Worm (Caenorhabditis elegans): Measurements from ENCODE around the gene Y58A7A.3.

The Y58A7A.3 gene

ce11 chrV:5064761-5065421, 15.8 kb downstream of the Y58A7A.3 start, which contains the start of gene mlk-1 (continued):
- no peak for TF ChIP-seq ceh-9 (tag; optimal IDR thresholded peaks at IDR 0.05)

ce11 chrV:5053335-5053734, 27.4 kb downstream of the Y58A7A.3 start, which contains the start of gene cwp-4:
cwp-4 (plus strand) TSS chrV:5053635.
- TF ChIP-seq ztf-16 (tag; optimal IDR thresholded peaks at IDR 0.05) (no peak), hlh-13 (GFP tag; optimal IDR thresholded peaks at IDR 0.05) (no peak), pqm-1 (tag; optimal IDR thresholded peaks at IDR 0.05) (no peak), elt-2 (tag; optimal IDR thresholded peaks at IDR 0.05) (no peak), ceh-22 (tag; optimal IDR thresholded peaks at IDR 0.05) (no peak), ceh-6 (GFP tag; optimal IDR thresholded peaks at IDR 0.05) (no peak), K02D7.2 (tag; optimal IDR thresholded peaks at IDR 0.05) (no peak), hlh-6 (tag; optimal IDR thresholded peaks at IDR 0.05) (no peak), nhr-232 (tag; optimal IDR thresholded peaks at IDR 0.05) (no peak), elt-4 (tag; optimal IDR thresholded peaks at IDR 0.05) (no peak), eyg-1 (tag; optimal IDR thresholded peaks at IDR 0.05) (no peak), sdc-2 (tag; optimal IDR thresholded peaks at IDR 0.05) (no peak), fkh-10 (GFP tag; optimal IDR thresholded peaks at IDR 0.05) (no peak), gmeb-2 (tag; optimal IDR thresholded peaks at IDR 0.05) (no peak)

- TF ChIP-seq ahr-1 (tag; optimal IDR thresholded peaks at IDR 0.05): no peak
- no peak for TF ChIP-seq npax-4 (tag; optimal IDR thresholded peaks at IDR 0.05)
- TF ChIP-seq sox-4 (tag; optimal IDR thresholded peaks at IDR 0.05): no peak
- TF ChIP-seq tbx-2 (tag; optimal IDR thresholded peaks at IDR 0.05): no peak
- no peak for TF ChIP-seq syd-9 (tag; optimal IDR thresholded peaks at IDR 0.05)
- TF ChIP-seq F13H6.1 (tag; optimal IDR thresholded peaks at IDR 0.05): no peak
- TF ChIP-seq rnt-1 (tag; optimal IDR thresholded peaks at IDR 0.05): no peak
- no peak for TF ChIP-seq nhr-11 (tag; optimal IDR thresholded peaks at IDR 0.05)
- no peak for TF ChIP-seq C38D4.7 (GFP tag; optimal IDR thresholded peaks at IDR 0.05)
- TF ChIP-seq ceh-6 (GFP tag; optimal IDR thresholded peaks at IDR 0.05): no peak
- TF ChIP-seq ceh-45 (GFP tag; IDR thresholded peaks at IDR 0.05): no peak
- no peak for TF ChIP-seq fax-1 (tag; optimal IDR thresholded peaks at IDR 0.05)
- no peak for TF ChIP-seq elt-4 (tag; optimal IDR thresholded peaks at IDR 0.05)
- TF ChIP-seq hlh-6 (tag; optimal IDR thresholded peaks at IDR 0.05): no peak
- TF ChIP-seq ztf-16 (tag; optimal IDR thresholded peaks at IDR 0.05): no peak
- no peak for TF ChIP-seq ceh-30 (tag; optimal IDR thresholded peaks at IDR 0.05)
- no peak for TF ChIP-seq pqm-1 (tag; optimal IDR thresholded peaks at IDR 0.05)
These were observed 28.5 kb downstream of the Y58A7A.3 start, which contains the start of gene K11D12.12 for ce11 chrV:5052233-5052632. K11D12.12 (plus strand) TSS chrV:5052261.

ce11 chrV:5050073-5050599, 30.6 kb downstream of the Y58A7A.3 start:
- TF ChIP-seq lim-6 (tag; optimal IDR thresholded peaks at IDR 0.05) (no peak), odd-2 (tag; optimal IDR thresholded peaks at IDR 0.05) (no peak), nhr-11 (tag; optimal IDR thresholded peaks at IDR 0.05) (no peak), che-1 (tag; optimal IDR thresholded peaks at IDR 0.05) (no peak), pqm-1 (tag; optimal IDR thresholded peaks at IDR 0.05) (no peak), ref-2 (tag; optimal IDR thresholded peaks at IDR 0.05) (no peak), zip-5 (tag; optimal IDR thresholded peaks at IDR 0.05) (no peak), fkh-10 (GFP tag; optimal IDR thresholded peaks at IDR 0.05) (no peak), ceh-31 (tag; optimal IDR thresholded peaks at IDR 0.05) (no peak), gmeb-2 (tag; optimal IDR thresholded peaks at IDR 0.05) (no peak), ceh-19 (GFP tag; optimal IDR thresholded peaks at IDR 0.05) (no peak)
